Worm (Caenorhabditis elegans): Measurements from ENCODE around the gene F38A5.6.

F38A5.6 gene

ce11 chrIV:6627798-6628197 is 30.6 kb upstream of the F38A5.6 start, which contains the start of gene cest-5.2:
TSS of gene cest-5.2 (minus strand) at chrIV:6627925.
- TF ChIP-seq ceh-28 (tag; optimal IDR thresholded peaks at IDR 0.05) (peak; percentile 14), ama-1 (optimal IDR thresholded peaks at IDR 0.05) (no peak), pha-4 (tag; optimal IDR thresholded peaks at IDR 0.05) (peak; percentile 26), elt-1 (tag; optimal IDR thresholded peaks at IDR 0.05) (no peak), lin-39 (tag; optimal IDR thresholded peaks at IDR 0.05) (no peak), mml-1 (tag; optimal IDR thresholded peaks at IDR 0.05) (no peak), pqm-1 (tag; optimal IDR thresholded peaks at IDR 0.05) (peak; percentile 9), elt-2 (tag; optimal IDR thresholded peaks at IDR 0.05) (peak; percentile 67), nhr-11 (tag; optimal IDR thresholded peaks at IDR 0.05) (no peak)

- TF ChIP-seq elt-1 (tag; optimal IDR thresholded peaks at IDR 0.05), result no peak
- TF ChIP-seq jun-1 (tag; optimal IDR thresholded peaks at IDR 0.05), result no peak
- no peak for TF ChIP-seq ceh-28 (tag; optimal IDR thresholded peaks at IDR 0.05)
- no peak for TF ChIP-seq nhr-12 (tag; optimal IDR thresholded peaks at IDR 0.05)
- TF ChIP-seq fkh-2 (tag; optimal IDR thresholded peaks at IDR 0.05), result no peak
- TF ChIP-seq ZK546.5 (tag; optimal IDR thresholded peaks at IDR 0.05), result no peak
- TF ChIP-seq nhr-23 (tag; optimal IDR thresholded peaks at IDR 0.05), result no peak
- no peak for TF ChIP-seq pha-4 (tag; optimal IDR thresholded peaks at IDR 0.05)
- TF ChIP-seq fkh-10 (GFP tag; optimal IDR thresholded peaks at IDR 0.05), result no peak
Measured at ce11 chrIV:6623390-6623789, 26.2 kb upstream of the F38A5.6 start, which contains the start of gene C01B10.44. TSS of gene C01B10.44 (plus strand) at chrIV:6623690.

- TF ChIP-seq elt-3 (tag; optimal IDR thresholded peaks at IDR 0.05) (peak in 1 of 3 experiments; percentile 73), aly-2 (tag; optimal IDR thresholded peaks at IDR 0.05) (no peak), ceh-28 (tag; optimal IDR thresholded peaks at IDR 0.05) (peak; percentile 38), nhr-23 (tag; optimal IDR thresholded peaks at IDR 0.05) (peak; percentile 76), elt-1 (tag; optimal IDR thresholded peaks at IDR 0.05) (no peak), nfya-1 (tag; optimal IDR thresholded peaks at IDR 0.05; ENCODE audit: insufficient read depth) (peak; percentile 20), lin-15B (tag; optimal IDR thresholded peaks at IDR 0.05) (no peak), pha-4 (tag; optimal IDR thresholded peaks at IDR 0.05) (peak; percentile 36), nhr-25 (tag; optimal IDR thresholded peaks at IDR 0.05) (peak; percentile 70)
Measured at ce11 chrIV:6622142-6622541, 24.9 kb upstream of the F38A5.6 start.

- no peak for TF ChIP-seq unc-39 (tag; optimal IDR thresholded peaks at IDR 0.05)
- no peak for TF ChIP-seq lsy-12 (tag; optimal IDR thresholded peaks at IDR 0.05)
- TF ChIP-seq aly-2 (tag; optimal IDR thresholded peaks at IDR 0.05), result no peak
Measured at ce11 chrIV:6621252-6621651, 24.1 kb upstream of the F38A5.6 start, which contains the start of gene C01B10.3. TSS of gene C01B10.3 (minus strand) at chrIV:6621352.

ce11 chrIV:6618607-6619006 is 21.4 kb upstream of the F38A5.6 start:
- TF ChIP-seq skn-1 (tag; optimal IDR thresholded peaks at IDR 0.05), result no peak
- TF ChIP-seq lin-39 (tag; optimal IDR thresholded peaks at IDR 0.05), result no peak
- TF ChIP-seq nhr-11 (tag; optimal IDR thresholded peaks at IDR 0.05), result no peak
- peak; percentile 8 for TF ChIP-seq nfya-1 (tag; optimal IDR thresholded peaks at IDR 0.05; ENCODE audit: insufficient read depth)
- no peak for TF ChIP-seq R02D3.7 (tag; optimal IDR thresholded peaks at IDR 0.05)
- TF ChIP-seq nhr-12 (tag; optimal IDR thresholded peaks at IDR 0.05), result no peak
- peak; percentile 29 for TF ChIP-seq elt-2 (tag; optimal IDR thresholded peaks at IDR 0.05)
- TF ChIP-seq nhr-67 (tag; optimal IDR thresholded peaks at IDR 0.05), result no peak
- TF ChIP-seq pha-4 (tag; optimal IDR thresholded peaks at IDR 0.05), result peak; percentile 19
- TF ChIP-seq daf-12 (tag; optimal IDR thresholded peaks at IDR 0.05), result no peak

- peak; percentile 44 for TF ChIP-seq nfya-1 (tag; optimal IDR thresholded peaks at IDR 0.05; ENCODE audit: insufficient read depth)
- TF ChIP-seq hmg-11 (tag; optimal IDR thresholded peaks at IDR 0.05), result peak; percentile 23
- no peak for TF ChIP-seq lin-15B (tag; optimal IDR thresholded peaks at IDR 0.05)
- peak; percentile 12 for TF ChIP-seq ama-1 (optimal IDR thresholded peaks at IDR 0.05)
- TF ChIP-seq daf-12 (tag; optimal IDR thresholded peaks at IDR 0.05), result no peak
- TF ChIP-seq pha-4 (tag; optimal IDR thresholded peaks at IDR 0.05), result peak; percentile 63
- TF ChIP-seq elt-2 (tag; optimal IDR thresholded peaks at IDR 0.05), result peak; percentile 22
Measured at ce11 chrIV:6613296-6613695, 16.1 kb upstream of the F38A5.6 start, which contains the start of gene drh-1. TSS of gene drh-1 (minus strand) at chrIV:6613353.

ce11 chrIV:6607059-6607458 is 9.9 kb upstream of the F38A5.6 start:
- TF ChIP-seq elt-2 (tag; optimal IDR thresholded peaks at IDR 0.05), result peak; percentile 56
- TF ChIP-seq ceh-28 (tag; optimal IDR thresholded peaks at IDR 0.05), result no peak

Measured in whole organism, L3 larva.